Fruit fly (Drosophila melanogaster): ENCODE results near the gene Teh2.

Teh2 gene

dm6 chr3L:4204867-4205266 is 17.0 kb upstream of the Teh2 start:
- TF ChIP-seq toe (GFP tag; optimal IDR thresholded peaks at IDR 0.05) (no peak), pad (GFP tag; optimal IDR thresholded peaks at IDR 0.05) (no peak), kay (GFP tag; ENCODE audit: borderline replicate concordance) (no peak), bab1 (GFP tag; optimal IDR thresholded peaks at IDR 0.05) (no peak), CG12768 (GFP tag; optimal IDR thresholded peaks at IDR 0.05) (no peak), CG1620 (GFP tag; optimal IDR thresholded peaks at IDR 0.05) (no peak), CG11617 (GFP tag; optimal IDR thresholded peaks at IDR 0.05) (no peak), CG7045 (GFP tag; optimal IDR thresholded peaks at IDR 0.05) (no peak), CG5204 (GFP tag; optimal IDR thresholded peaks at IDR 0.05) (no peak), CG33017 (tag; optimal IDR thresholded peaks at IDR 0.05) (no peak), Hr96 (GFP tag; optimal IDR thresholded peaks at IDR 0.05) (no peak)

dm6 chr3L:4204239-4204638 is 16.4 kb upstream of the Teh2 start, which contains the start of gene CG15005:
TSS of gene CG15005 (minus strand) at chr3L:4204339.
- no peak for TF ChIP-seq CG11617 (GFP tag; optimal IDR thresholded peaks at IDR 0.05)
- TF ChIP-seq bab1 (GFP tag; optimal IDR thresholded peaks at IDR 0.05), result no peak
- TF ChIP-seq cic (GFP tag; optimal IDR thresholded peaks at IDR 0.05), result no peak
- TF ChIP-seq Mnt (GFP tag; optimal IDR thresholded peaks at IDR 0.05), result no peak
- no peak for TF ChIP-seq pad (GFP tag; optimal IDR thresholded peaks at IDR 0.05)
- TF ChIP-seq CG7101 (tag; optimal IDR thresholded peaks at IDR 0.05), result no peak
- TF ChIP-seq CG1620 (GFP tag; optimal IDR thresholded peaks at IDR 0.05), result no peak
- no peak for TF ChIP-seq Clk (GFP tag; optimal IDR thresholded peaks at IDR 0.05)
- TF ChIP-seq Hr96 (GFP tag; optimal IDR thresholded peaks at IDR 0.05), result no peak
- TF ChIP-seq CG33017 (tag; optimal IDR thresholded peaks at IDR 0.05), result no peak
- TF ChIP-seq toe (GFP tag; optimal IDR thresholded peaks at IDR 0.05), result no peak
- no peak for TF ChIP-seq kay (GFP tag; ENCODE audit: borderline replicate concordance)
- TF ChIP-seq CG7045 (GFP tag; optimal IDR thresholded peaks at IDR 0.05), result no peak
- no peak for TF ChIP-seq CG12768 (GFP tag; optimal IDR thresholded peaks at IDR 0.05)
- TF ChIP-seq CG5204 (GFP tag; optimal IDR thresholded peaks at IDR 0.05), result no peak
- no peak for TF ChIP-seq cnc (optimal IDR thresholded peaks at IDR 0.05)
- no peak for TF ChIP-seq CG14711 (tag; optimal IDR thresholded peaks at IDR 0.05)

- TF ChIP-seq CG1620 (GFP tag; optimal IDR thresholded peaks at IDR 0.05) (peak; percentile 51), CG11617 (GFP tag; optimal IDR thresholded peaks at IDR 0.05) (no peak), CG7101 (tag; optimal IDR thresholded peaks at IDR 0.05) (peak; percentile 0), CG7045 (GFP tag; optimal IDR thresholded peaks at IDR 0.05) (no peak), cnc (optimal IDR thresholded peaks at IDR 0.05) (no peak), CG5204 (GFP tag; optimal IDR thresholded peaks at IDR 0.05) (no peak), CG12768 (GFP tag; optimal IDR thresholded peaks at IDR 0.05) (no peak), Mnt (GFP tag; optimal IDR thresholded peaks at IDR 0.05) (no peak), toe (GFP tag; optimal IDR thresholded peaks at IDR 0.05) (no peak), pad (GFP tag; optimal IDR thresholded peaks at IDR 0.05) (peak; percentile 25), bab1 (GFP tag; optimal IDR thresholded peaks at IDR 0.05) (peak; percentile 26), cic (GFP tag; optimal IDR thresholded peaks at IDR 0.05) (no peak), ovo (GFP tag; optimal IDR thresholded peaks at IDR 0.05) (no peak), Crg-1 (GFP tag; optimal IDR thresholded peaks at IDR 0.05) (peak; percentile 19), tj (GFP tag; optimal IDR thresholded peaks at IDR 0.05) (peak; percentile 5), Clk (GFP tag; optimal IDR thresholded peaks at IDR 0.05) (no peak), CG33017 (tag; optimal IDR thresholded peaks at IDR 0.05) (no peak), Hr96 (GFP tag; optimal IDR thresholded peaks at IDR 0.05) (no peak), CG14711 (tag; optimal IDR thresholded peaks at IDR 0.05) (no peak), kay (GFP tag; ENCODE audit: borderline replicate concordance) (peak; percentile 59)
Measured at dm6 chr3L:4193730-4194649, 6.2 kb upstream of the Teh2 start, which contains the start of gene CG43367. TSS of gene CG43367 (plus strand) at chr3L:4193993.

dm6 chr3L:4186659-4187058 is 1.2 kb downstream of the Teh2 start, which contains the start of gene VhaM9.7-c:
TSS of gene VhaM9.7-c (minus strand) at chr3L:4186865.
- TF ChIP-seq CG5204 (GFP tag; optimal IDR thresholded peaks at IDR 0.05) (peak; percentile 48), CG1620 (GFP tag; optimal IDR thresholded peaks at IDR 0.05) (peak; percentile 78), cnc (optimal IDR thresholded peaks at IDR 0.05) (no peak), CG33017 (tag; optimal IDR thresholded peaks at IDR 0.05) (peak; percentile 10), Crg-1 (GFP tag; optimal IDR thresholded peaks at IDR 0.05) (peak; percentile 73), cic (GFP tag; optimal IDR thresholded peaks at IDR 0.05) (no peak), CG11617 (GFP tag; optimal IDR thresholded peaks at IDR 0.05) (no peak), bab1 (GFP tag; optimal IDR thresholded peaks at IDR 0.05) (peak; percentile 18), CG7045 (GFP tag; optimal IDR thresholded peaks at IDR 0.05) (peak; percentile 46), kay (GFP tag; ENCODE audit: borderline replicate concordance) (no peak), Hr96 (GFP tag; optimal IDR thresholded peaks at IDR 0.05) (peak; percentile 55), pad (GFP tag; optimal IDR thresholded peaks at IDR 0.05) (peak; percentile 55), tj (GFP tag; optimal IDR thresholded peaks at IDR 0.05) (no peak), Mnt (GFP tag; optimal IDR thresholded peaks at IDR 0.05) (peak; percentile 47), Clk (GFP tag; optimal IDR thresholded peaks at IDR 0.05) (no peak), toe (GFP tag; optimal IDR thresholded peaks at IDR 0.05) (peak; percentile 44), CG14711 (tag; optimal IDR thresholded peaks at IDR 0.05) (peak; percentile 50), CG12768 (GFP tag; optimal IDR thresholded peaks at IDR 0.05) (peak; percentile 46), ovo (GFP tag; optimal IDR thresholded peaks at IDR 0.05) (no peak), CG7101 (tag; optimal IDR thresholded peaks at IDR 0.05) (peak; percentile 70)

- peak; percentile 74 for TF ChIP-seq cic (GFP tag; optimal IDR thresholded peaks at IDR 0.05)
- no peak for TF ChIP-seq CG12768 (GFP tag; optimal IDR thresholded peaks at IDR 0.05)
- peak; percentile 85 for TF ChIP-seq Mnt (GFP tag; optimal IDR thresholded peaks at IDR 0.05)
Measured at dm6 chr3L:4185259-4185658, 2.6 kb downstream of the Teh2 start.

Data from whole organism, adult.